Worm (Caenorhabditis elegans): Measurements from ENCODE around the gene srab-1.
A peak's percentile ranks its signal among the peaks of the same experiment; 100 is the strongest.

Gene srab-1

DNA sequence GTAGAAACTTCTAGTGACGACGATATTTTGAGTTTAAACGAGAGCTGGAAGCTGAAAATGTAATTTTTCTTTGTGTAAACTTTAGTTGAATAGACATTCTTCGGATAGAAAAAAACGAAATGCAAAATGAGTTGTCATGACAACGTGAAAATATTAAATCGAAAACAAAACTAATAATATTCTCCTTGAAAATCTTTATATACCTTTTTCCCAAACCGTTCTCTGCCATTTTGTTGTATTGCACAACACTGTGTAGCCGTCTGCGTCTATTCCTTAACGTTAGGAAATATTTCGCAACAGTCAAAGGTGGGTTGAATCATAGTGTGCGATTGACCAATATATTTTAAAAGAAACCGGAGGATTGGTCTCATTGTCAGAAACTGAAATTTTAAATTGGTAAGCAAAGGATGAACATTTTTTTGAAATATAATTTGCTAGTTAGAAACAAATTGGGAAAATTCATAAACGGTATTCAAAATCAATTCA is 21.0 kb downstream of the srab-1 start, which contains the start of gene Y58A7A.3 (continued):
- TF ChIP-seq ama-1 (optimal IDR thresholded peaks at IDR 0.05) (no peak), aly-2 (tag; optimal IDR thresholded peaks at IDR 0.05) (no peak), pha-4 (GFP tag; IDR thresholded peaks at IDR 0.05) (no peak), pha-4 (tag; optimal IDR thresholded peaks at IDR 0.05) (no peak), zfp-3 (GFP tag; conservative IDR thresholded peaks at IDR 0.05) (no peak), aha-1 (tag) (peak; percentile 66), mdl-1 (tag; optimal IDR thresholded peaks at IDR 0.05) (peak in 1 of 2 experiments; percentile 67), lim-7 (GFP tag; IDR thresholded peaks at IDR 0.05) (no peak), fos-1 (tag; optimal IDR thresholded peaks at IDR 0.05) (no peak), mxl-2 (GFP tag; conservative IDR thresholded peaks at IDR 0.05) (no peak), hlh-30 (tag; optimal IDR thresholded peaks at IDR 0.05; ENCODE audit: insufficient read depth) (peak; percentile 48), zfp-2 (tag; optimal IDR thresholded peaks at IDR 0.05) (no peak), lin-15B (tag; optimal IDR thresholded peaks at IDR 0.05) (no peak), arid-1 (GFP tag; conservative IDR thresholded peaks at IDR 0.05) (no peak), fkh-10 (GFP tag; optimal IDR thresholded peaks at IDR 0.05) (no peak), set-16 (GFP tag; IDR thresholded peaks at IDR 0.05) (no peak), cey-2 (tag; optimal IDR thresholded peaks at IDR 0.05; ENCODE audit: borderline replicate concordance, insufficient read depth) (no peak), ceh-20 (GFP tag; IDR thresholded peaks at IDR 0.05) (no peak), tra-1 (GFP tag; IDR thresholded peaks at IDR 0.05) (no peak), T20F7.1 (GFP tag; optimal IDR thresholded peaks at IDR 0.05) (peak; percentile 61), nhr-237 (tag; optimal IDR thresholded peaks at IDR 0.05) (no peak)

DNA sequence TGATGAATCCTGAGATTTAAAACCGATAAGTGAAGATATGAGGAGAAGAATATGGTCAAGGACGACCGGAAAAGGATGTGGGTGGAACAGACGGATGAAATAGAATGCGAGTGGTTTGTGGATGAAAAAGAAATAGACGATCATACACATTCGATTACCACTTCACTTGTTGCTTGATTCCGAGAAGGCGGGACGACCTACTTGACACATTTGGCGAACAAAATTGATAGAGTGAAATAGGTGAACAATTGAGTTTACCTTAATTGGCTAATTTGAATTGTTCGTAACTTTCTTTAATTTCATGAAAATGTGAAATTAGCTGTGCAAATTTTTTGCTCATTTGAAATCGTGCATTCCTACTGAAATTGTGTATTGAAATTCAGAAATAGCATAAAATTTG is 29.8 kb downstream of the srab-1 start, which contains the start of gene Y58A7A.2:
Gene Y58A7A.2 (minus strand): TSS at position 101 of the 400 bp plus-strand sequence.
- TF ChIP-seq ZK546.5 (tag; optimal IDR thresholded peaks at IDR 0.05) (no peak), mep-1 (tag; optimal IDR thresholded peaks at IDR 0.05) (no peak), nhr-11 (tag; optimal IDR thresholded peaks at IDR 0.05) (no peak), lim-7 (GFP tag; IDR thresholded peaks at IDR 0.05) (no peak), F44E2.7 (GFP tag; IDR thresholded peaks at IDR 0.05) (no peak), zfp-3 (GFP tag; conservative IDR thresholded peaks at IDR 0.05) (no peak), dmd-6 (GFP tag; IDR thresholded peaks at IDR 0.05) (no peak), ceh-20 (GFP tag; IDR thresholded peaks at IDR 0.05) (no peak), ctbp-1 (GFP tag; IDR thresholded peaks at IDR 0.05) (no peak), aly-2 (tag; optimal IDR thresholded peaks at IDR 0.05) (no peak)

DNA sequence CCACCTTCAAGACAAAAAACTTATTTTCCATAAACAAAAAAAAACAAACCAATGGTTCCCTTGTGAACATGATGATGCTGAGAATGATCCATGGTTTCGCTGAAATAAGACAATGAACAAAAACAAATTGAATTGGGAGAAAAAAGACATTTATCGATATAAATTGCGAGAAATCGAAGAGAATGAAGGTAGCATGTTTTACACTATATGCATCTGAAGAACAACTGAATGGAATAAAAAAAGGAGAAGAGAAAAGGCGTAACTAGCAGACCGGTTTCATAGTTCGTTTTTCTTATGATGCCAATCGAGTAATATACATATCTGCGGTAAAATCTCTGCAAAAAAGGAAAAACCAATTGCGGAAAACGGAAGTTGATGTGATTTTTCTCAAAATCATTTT is 32.5 kb downstream of the srab-1 start, which contains the start of gene Y58A7A.1:
Gene Y58A7A.1 (minus strand): TSS at position 101 of the 400 bp plus-strand sequence.
- TF ChIP-seq T26A8.4 (GFP tag; IDR thresholded peaks at IDR 0.05) (no peak), zfp-3 (GFP tag; conservative IDR thresholded peaks at IDR 0.05) (no peak), nhr-111 (GFP tag; optimal IDR thresholded peaks at IDR 0.05) (no peak), F26F4.8 (GFP tag; conservative IDR thresholded peaks at IDR 0.05) (no peak), F49E8.2 (tag; optimal IDR thresholded peaks at IDR 0.05; ENCODE audit: borderline replicate concordance) (no peak), mep-1 (tag; optimal IDR thresholded peaks at IDR 0.05) (no peak), nhr-41 (GFP tag; IDR thresholded peaks at IDR 0.05) (no peak), F44E2.7 (GFP tag; IDR thresholded peaks at IDR 0.05) (no peak), ceh-32 (tag; optimal IDR thresholded peaks at IDR 0.05; ENCODE audit: poor library complexity) (no peak), nhr-102 (tag; optimal IDR thresholded peaks at IDR 0.05) (no peak), ceh-28 (tag; optimal IDR thresholded peaks at IDR 0.05) (no peak), unc-130 (GFP tag; optimal IDR thresholded peaks at IDR 0.05) (no peak), fos-1 (tag; optimal IDR thresholded peaks at IDR 0.05) (no peak), snpc-4 (tag; optimal IDR thresholded peaks at IDR 0.05) (no peak), nhr-11 (tag; optimal IDR thresholded peaks at IDR 0.05) (no peak), nhr-10 (tag; optimal IDR thresholded peaks at IDR 0.05) (no peak), nhr-77 (tag; optimal IDR thresholded peaks at IDR 0.05) (no peak), fkh-10 (GFP tag; optimal IDR thresholded peaks at IDR 0.05) (no peak)
